Worm (Caenorhabditis elegans) whole organism, midembryonic: ENCODE results near the gene mys-1.

Experiments
- T22C8.4 ChIP-seq: fragments of 200-800 bp; sonication (Bioruptor generic); IDR thresholded peaks from 2 replicates; pipeline ENCODE4 v1.3.6; 2022; ENCODE audit warnings: missing genetic modification characterization, missing compliant biosample characterization
- cog-1 ChIP-seq: sonication (generic microtip); optimal IDR thresholded peaks from 2 replicates; lab custom pipeline; 2016; ENCODE audit warnings: missing genetic modification characterization, missing compliant biosample characterization
- flt-1 ChIP-seq: fragments of 200-800 bp; sonication (Bioruptor generic); IDR thresholded peaks from 2 replicates; pipeline ENCODE4 v1.3.6; 2022; ENCODE audit warnings: missing genetic modification characterization, missing compliant biosample characterization
- med-1 ChIP-seq: sonication (generic microtip); optimal IDR thresholded peaks from 2 replicates; lab custom pipeline; 2017; ENCODE audit warnings: missing genetic modification characterization, mild to moderate bottlenecking, missing compliant biosample characterization, antibody characterized with exemption, missing genetic modification reagents; ENCODE audit not compliant: insufficient read depth
- ref-1 ChIP-seq: fragments of 200-800 bp; sonication (Bioruptor generic); conservative IDR thresholded peaks from 2 replicates; pipeline ENCODE4 v1.3.6; 2022; ENCODE audit warnings: missing genetic modification reagents, missing genetic modification characterization, missing compliant biosample characterization
- tab-1 ChIP-seq: fragments of 200-800 bp; sonication (Bioruptor generic); IDR thresholded peaks from 2 replicates; pipeline ENCODE4 v1.3.6; 2022; ENCODE audit warnings: missing genetic modification characterization, missing compliant biosample characterization
- ztf-23 ChIP-seq: fragments of 200-800 bp; sonication (Bioruptor generic); IDR thresholded peaks from 2 replicates; pipeline ENCODE4 v1.3.6; 2022; ENCODE audit warnings: missing genetic modification reagents, missing genetic modification characterization, missing compliant biosample characterization
- ztf-29 ChIP-seq: fragments of 200-800 bp; sonication (Bioruptor generic); IDR thresholded peaks from 2 replicates; pipeline ENCODE4 v1.3.6; 2022; ENCODE audit warnings: missing genetic modification reagents, missing genetic modification characterization, missing compliant biosample characterization

- TF ChIP-seq ztf-23 (GFP tag; lab: Robert Waterston, UW) = no peak
- TF ChIP-seq tab-1 (GFP tag; lab: Robert Waterston, UW) = no peak
- TF ChIP-seq ref-1 = no peak
- TF ChIP-seq T22C8.4 (GFP tag; lab: Robert Waterston, UW) = no peak
- no peak for TF ChIP-seq flt-1 (GFP tag; lab: Robert Waterston, UW)
- TF ChIP-seq cog-1 = no peak
- no peak for TF ChIP-seq ztf-29 (GFP tag; lab: Robert Waterston, UW)
- TF ChIP-seq med-1 (GFP tag; lab: Kevin White, UChicago) = no peak
Measured at ce11 chrV:7129460-7129859, 45.0 kb upstream of the mys-1 start, which contains the start of gene T01C4.8.
